Worm (Caenorhabditis elegans) whole organism, mixed stage, embryonic: ENCODE measurements around the gene F13D11.4.

Experiments used
- M03D4.4 ChIP-seq: sonication (generic microtip); optimal IDR thresholded peaks from 2 replicates; lab custom pipeline; 2017; ENCODE audit warnings: mild to moderate bottlenecking, missing genetic modification characterization, missing compliant biosample characterization
- bed-3 ChIP-seq: fragments of 200-800 bp; sonication (Bioruptor generic); optimal IDR thresholded peaks from 3 replicates; lab custom pipeline; 2018; ENCODE audit warnings: mild to moderate bottlenecking, missing genetic modification characterization, moderate library complexity, missing compliant biosample characterization
- blmp-1 ChIP-seq: fragments of 150-350 bp; optimal IDR thresholded peaks from 2 replicates; lab custom pipeline; 2014; ENCODE audit warnings: missing biosample characterization, missing genetic modification characterization
- ceh-39 ChIP-seq: fragments of 150-350 bp; optimal IDR thresholded peaks from 2 replicates; lab custom pipeline; 2014; ENCODE audit warnings: missing biosample characterization, missing genetic modification characterization
- ceh-43 ChIP-seq: fragments of 200-800 bp; sonication (Bioruptor generic); optimal IDR thresholded peaks from 2 replicates; lab custom pipeline; 2018; ENCODE audit warnings: mild to moderate bottlenecking, missing genetic modification characterization, moderate library complexity, missing compliant biosample characterization
- ceh-83 ChIP-seq: fragments of 200-800 bp; sonication (Bioruptor generic); optimal IDR thresholded peaks from 2 replicates; lab custom pipeline; 2018; ENCODE audit warnings: mild to moderate bottlenecking, missing genetic modification characterization, missing compliant biosample characterization
- ces-1 ChIP-seq: fragments of 150-350 bp; optimal IDR thresholded peaks from 2 replicates; lab custom pipeline; 2014; ENCODE audit warnings: missing biosample characterization, missing genetic modification reagents, missing genetic modification characterization
- cnd-1 ChIP-seq: fragments of 200-800 bp; sonication (Bioruptor generic); optimal IDR thresholded peaks from 2 replicates; lab custom pipeline; 2018; ENCODE audit warnings: mild to moderate bottlenecking, missing genetic modification characterization, missing compliant biosample characterization
- drap-1 ChIP-seq: fragments of 200-800 bp; sonication (Bioruptor generic); optimal IDR thresholded peaks from 3 replicates; lab custom pipeline; 2018; ENCODE audit warnings: mild to moderate bottlenecking, missing genetic modification characterization, missing compliant biosample characterization
- elt-1 ChIP-seq: sonication (generic microtip); optimal IDR thresholded peaks from 2 replicates; lab custom pipeline; 2017; ENCODE audit warnings: missing genetic modification characterization, mild to moderate bottlenecking, missing compliant biosample characterization, antibody characterized with exemption, moderate library complexity, borderline replicate concordance; ENCODE audit not compliant: insufficient read depth
- elt-3 ChIP-seq: fragments of 150-350 bp; optimal IDR thresholded peaks from 2 replicates; lab custom pipeline; 2014; ENCODE audit warnings: missing biosample characterization, missing genetic modification characterization
- flh-1 ChIP-seq: fragments of 200-800 bp; sonication (Bioruptor generic); optimal IDR thresholded peaks from 2 replicates; lab custom pipeline; 2018; ENCODE audit warnings: mild to moderate bottlenecking, missing genetic modification characterization, moderate library complexity, missing compliant biosample characterization
- ham-2 ChIP-seq: fragments of 200-800 bp; sonication (Bioruptor generic); optimal IDR thresholded peaks from 2 replicates; lab custom pipeline; 2018; ENCODE audit warnings: mild to moderate bottlenecking, missing genetic modification characterization, missing compliant biosample characterization
- hlh-1 ChIP-seq: fragments of 150-350 bp; optimal IDR thresholded peaks from 2 replicates; lab custom pipeline; 2014; ENCODE audit warnings: missing biosample characterization, missing genetic modification reagents, missing genetic modification characterization
- lin-13 ChIP-seq: fragments of 150-350 bp; optimal IDR thresholded peaks from 2 replicates; lab custom pipeline; 2014; ENCODE audit warnings: missing biosample characterization, missing genetic modification characterization
- lin-32 ChIP-seq: fragments of 200-800 bp; sonication (Bioruptor generic); optimal IDR thresholded peaks from 2 replicates; lab custom pipeline; 2018; ENCODE audit warnings: mild to moderate bottlenecking, missing genetic modification characterization, missing compliant biosample characterization
- lsy-2 ChIP-seq: fragments of 150-350 bp; optimal IDR thresholded peaks from 2 replicates; lab custom pipeline; 2014; ENCODE audit warnings: missing biosample characterization, missing genetic modification characterization
- mab-5 ChIP-seq: fragments of 150-350 bp; optimal IDR thresholded peaks from 2 replicates; lab custom pipeline; 2014; ENCODE audit warnings: missing biosample characterization, missing genetic modification characterization
- mep-1 ChIP-seq: fragments of 150-350 bp; optimal IDR thresholded peaks from 2 replicates; lab custom pipeline; 2017; ENCODE audit warnings: missing biosample characterization, missing genetic modification reagents, missing genetic modification characterization, inconsistent platforms
- mls-2 ChIP-seq: sonication (generic microtip); optimal IDR thresholded peaks from 2 replicates; lab custom pipeline; 2016; ENCODE audit warnings: mild to moderate bottlenecking, missing genetic modification characterization, moderate library complexity, missing compliant biosample characterization
- nhr-12 ChIP-seq: fragments of 150-350 bp; optimal IDR thresholded peaks from 2 replicates; lab custom pipeline; 2014; ENCODE audit warnings: missing biosample characterization, missing genetic modification characterization
- nhr-2 ChIP-seq: fragments of 150-350 bp; optimal IDR thresholded peaks from 2 replicates; lab custom pipeline; 2014; ENCODE audit warnings: missing biosample characterization, missing genetic modification characterization
- nhr-237 ChIP-seq: fragments of 150-350 bp; optimal IDR thresholded peaks from 2 replicates; lab custom pipeline; 2014; ENCODE audit warnings: missing biosample characterization, missing genetic modification characterization
- nhr-28 ChIP-seq: fragments of 150-350 bp; optimal IDR thresholded peaks from 2 replicates; lab custom pipeline; 2014; ENCODE audit warnings: missing biosample characterization, missing genetic modification characterization
- nhr-76 ChIP-seq: sonication (generic microtip); optimal IDR thresholded peaks from 2 replicates; lab custom pipeline; 2017; ENCODE audit warnings: missing biosample characterization, missing genetic modification characterization
- pha-4 ChIP-seq: fragments of 150-350 bp; optimal IDR thresholded peaks from 2 replicates; lab custom pipeline; 2018; ENCODE audit warnings: missing biosample characterization, missing genetic modification reagents, missing genetic modification characterization
- sem-2 ChIP-seq: fragments of 200-800 bp; sonication (Bioruptor generic); optimal IDR thresholded peaks from 2 replicates; lab custom pipeline; 2018; ENCODE audit warnings: mild to moderate bottlenecking, missing genetic modification characterization, missing compliant biosample characterization
- snpc-4 ChIP-seq: fragments of 150-350 bp; optimal IDR thresholded peaks from 2 replicates; lab custom pipeline; 2014; ENCODE audit warnings: missing biosample characterization, missing genetic modification characterization
- sptf-1 ChIP-seq: sonication (generic microtip); optimal IDR thresholded peaks from 2 replicates; lab custom pipeline; 2017; ENCODE audit warnings: mild to moderate bottlenecking, missing genetic modification characterization, moderate library complexity, missing compliant biosample characterization
- tbx-8 ChIP-seq: fragments of 200-800 bp; sonication (Bioruptor generic); optimal IDR thresholded peaks from 2 replicates; lab custom pipeline; 2018; ENCODE audit warnings: mild to moderate bottlenecking, missing genetic modification characterization, moderate library complexity, missing compliant biosample characterization
- unc-120 ChIP-seq: sonication (generic microtip); optimal IDR thresholded peaks from 2 replicates; lab custom pipeline; 2017; ENCODE audit warnings: missing genetic modification characterization, missing compliant biosample characterization; ENCODE audit not compliant: poor library complexity, severe bottlenecking
- unc-39 ChIP-seq: fragments of 150-350 bp; optimal IDR thresholded peaks from 2 replicates; lab custom pipeline; 2014; ENCODE audit warnings: missing biosample characterization, missing genetic modification characterization
- unc-62 ChIP-seq: fragments of 150-350 bp; optimal IDR thresholded peaks from 2 replicates; lab custom pipeline; 2014; ENCODE audit warnings: missing biosample characterization, missing genetic modification reagents, missing genetic modification characterization
- zip-8 ChIP-seq: fragments of 150-350 bp; optimal IDR thresholded peaks from 2 replicates; lab custom pipeline; 2014; ENCODE audit warnings: missing biosample characterization, missing genetic modification characterization
- ztf-11 ChIP-seq: fragments of 150-350 bp; optimal IDR thresholded peaks from 2 replicates; lab custom pipeline; 2014; ENCODE audit warnings: missing biosample characterization, missing genetic modification characterization

F13D11.4 gene

DNA sequence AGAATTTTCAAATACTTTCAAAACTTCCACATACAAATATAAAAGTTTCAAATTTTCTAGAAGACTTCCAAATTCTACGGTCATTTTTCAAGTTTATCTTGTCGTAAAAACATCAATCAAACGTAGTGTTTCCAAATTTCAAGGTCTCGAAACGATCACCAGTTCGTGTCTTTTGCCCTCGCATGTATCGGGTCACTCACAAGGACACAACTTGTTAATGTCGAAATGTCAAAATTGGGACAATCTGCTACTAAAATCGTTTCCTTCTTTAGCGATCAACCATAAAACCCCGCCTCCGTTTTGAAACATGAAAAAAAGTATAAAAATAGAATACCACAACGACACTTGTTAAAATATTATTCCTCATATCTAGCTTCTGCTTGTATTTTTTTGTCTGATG, 31.1 kb downstream of the F13D11.4 start:
- TF ChIP-seq zip-8 (tag; lab: Kevin White, UChicago): no peak
- TF ChIP-seq sem-2 (GFP tag; lab: Kevin White, UChicago): no peak
- no peak for TF ChIP-seq lsy-2 (tag; lab: Kevin White, UChicago)
- TF ChIP-seq ham-2: no peak
- TF ChIP-seq nhr-12: no peak
- no peak for TF ChIP-seq unc-39
- no peak for TF ChIP-seq lin-32
- no peak for TF ChIP-seq hlh-1 (tag; lab: Kevin White, UChicago)
- TF ChIP-seq tbx-8 (GFP tag; lab: Kevin White, UChicago): no peak
- TF ChIP-seq bed-3 (GFP tag; lab: Kevin White, UChicago): no peak
- TF ChIP-seq nhr-2: no peak
- no peak for TF ChIP-seq ztf-11
- no peak for TF ChIP-seq nhr-237 (tag; lab: Kevin White, UChicago)
- TF ChIP-seq, all 35 proteins: peak for 0

DNA sequence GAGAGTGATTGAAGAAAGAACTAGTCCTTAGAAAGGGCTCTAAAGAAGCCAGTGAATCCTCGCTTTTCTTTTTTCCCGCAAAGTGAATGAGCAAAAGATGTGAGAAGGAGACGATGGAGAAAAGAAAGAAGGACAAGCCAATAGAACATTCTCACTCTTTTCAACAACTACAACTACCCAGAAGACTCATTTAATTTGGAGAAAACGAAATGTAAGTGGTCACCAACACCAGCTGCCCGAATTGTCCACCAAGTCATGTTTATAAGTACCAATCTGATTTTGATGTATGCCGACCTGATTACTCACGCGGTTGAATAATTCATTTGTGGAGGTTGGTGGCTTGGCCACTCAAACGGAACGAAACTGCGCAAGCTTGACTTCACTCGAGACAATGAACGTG, 32.0 kb downstream of the F13D11.4 start:
- TF ChIP-seq zip-8 (tag; lab: Kevin White, UChicago) (no peak), ces-1 (GFP tag; lab: Kevin White, UChicago) (peak; percentile 92), sptf-1 (tag; lab: Kevin White, UChicago) (no peak), lin-13 (no peak), unc-120 (tag; lab: Kevin White, UChicago) (no peak), elt-1 (tag; lab: Kevin White, UChicago) (no peak)

DNA sequence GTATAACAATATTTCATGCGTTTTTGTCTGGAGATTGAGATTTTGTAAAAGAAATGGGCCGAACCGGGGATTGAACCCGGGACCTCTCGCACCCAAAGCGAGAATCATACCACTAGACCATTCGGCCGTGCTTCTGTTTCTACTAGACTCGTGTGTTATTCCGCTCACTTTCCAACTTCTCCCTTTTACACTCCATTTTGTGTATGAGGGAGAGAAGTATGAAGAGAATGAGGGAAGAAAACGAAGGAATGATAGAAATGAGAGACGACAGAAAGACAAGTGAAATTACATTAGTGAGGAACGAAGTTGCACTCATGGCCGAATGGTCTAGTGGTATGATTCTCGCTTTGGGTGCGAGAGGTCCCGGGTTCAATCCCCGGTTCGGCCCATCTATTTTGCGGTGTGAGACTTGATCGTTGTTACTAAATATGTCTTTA, 33.4 kb downstream of the F13D11.4 start:
- TF ChIP-seq nhr-76 (tag; lab: Kevin White, UChicago): no peak
- TF ChIP-seq mab-5 (tag; lab: Kevin White, UChicago): no peak
- peak; percentile 34 for TF ChIP-seq nhr-12
- peak; percentile 33 for TF ChIP-seq pha-4 (tag; lab: Kevin White, UChicago)
- peak; percentile 84 for TF ChIP-seq bed-3 (GFP tag; lab: Kevin White, UChicago)
- TF ChIP-seq elt-3: peak; percentile 57
- no peak for TF ChIP-seq ztf-11
- peak; percentile 23 for TF ChIP-seq elt-1 (tag; lab: Kevin White, UChicago)
- peak; percentile 50 for TF ChIP-seq lsy-2 (tag; lab: Kevin White, UChicago)
- peak; percentile 72 for TF ChIP-seq nhr-28 (tag; lab: Kevin White, UChicago)
- peak; percentile 89 for TF ChIP-seq mls-2
- peak; percentile 98 for TF ChIP-seq ces-1 (GFP tag; lab: Kevin White, UChicago)
- peak; percentile 66 for TF ChIP-seq sem-2 (GFP tag; lab: Kevin White, UChicago)
- peak; percentile 67 for TF ChIP-seq flh-1 (GFP tag; lab: Kevin White, UChicago)
- peak; percentile 96 for TF ChIP-seq unc-120 (tag; lab: Kevin White, UChicago)
- peak; percentile 63 for TF ChIP-seq ceh-83 (GFP tag; lab: Kevin White, UChicago)
- no peak for TF ChIP-seq ceh-39 (tag; lab: Kevin White, UChicago)
- peak; percentile 87 for TF ChIP-seq lin-32
- TF ChIP-seq nhr-2: no peak
- peak; percentile 83 for TF ChIP-seq ham-2
- TF ChIP-seq zip-8 (tag; lab: Kevin White, UChicago): no peak
- peak; percentile 86 for TF ChIP-seq nhr-237 (tag; lab: Kevin White, UChicago)
- TF ChIP-seq cnd-1 (tag; lab: Kevin White, UChicago): peak; percentile 71
- peak; percentile 72 for TF ChIP-seq ceh-43 (GFP tag; lab: Kevin White, UChicago)
- peak; percentile 49 for TF ChIP-seq mep-1 (tag; lab: Kevin White, UChicago)
- TF ChIP-seq sptf-1 (tag; lab: Kevin White, UChicago): peak; percentile 93
- peak; percentile 34 for TF ChIP-seq lin-13
- TF ChIP-seq drap-1 (GFP tag; lab: Kevin White, UChicago): peak; percentile 95
- no peak for TF ChIP-seq snpc-4 (tag; lab: Kevin White, UChicago)
- peak; percentile 78 for TF ChIP-seq unc-62
- no peak for TF ChIP-seq blmp-1
- peak; percentile 91 for TF ChIP-seq M03D4.4 (tag; lab: Kevin White, UChicago)
- peak; percentile 28 for TF ChIP-seq unc-39
- peak; percentile 84 for TF ChIP-seq tbx-8 (GFP tag; lab: Kevin White, UChicago)
- TF ChIP-seq hlh-1 (tag; lab: Kevin White, UChicago): peak; percentile 65
